Worm (Caenorhabditis elegans) whole organism, L3 larva: ENCODE measurements around the gene D2096.13.

Experiments
- R02D3.7 ChIP-seq: fragments of 150-350 bp; optimal IDR thresholded peaks from 2 replicates; lab custom pipeline; 2014; ENCODE audit warnings: missing biosample characterization, missing genetic modification characterization
- egl-27 ChIP-seq: sonication (generic microtip); optimal IDR thresholded peaks from 4 replicates; lab custom pipeline; 2017; ENCODE audit warnings: missing biosample characterization, missing genetic modification reagents, missing genetic modification characterization
- elt-2 ChIP-seq: sonication (generic microtip); optimal IDR thresholded peaks from 2 replicates; lab custom pipeline; 2016; ENCODE audit warnings: missing genetic modification reagents, mild to moderate bottlenecking, missing genetic modification characterization, missing compliant biosample characterization
- elt-3 ChIP-seq, 3 experiments: fragments of 150-350 bp in 1 of 3; sonication (generic microtip) in 2 of 3; optimal IDR thresholded peaks; 2 replicates in 2 of 3; 4 replicates in 1 of 3; lab custom pipeline; 2014 to 2017; ENCODE audit warnings: missing biosample characterization in 3 of 3, missing genetic modification characterization in 3 of 3
- nhr-77 ChIP-seq: fragments of 150-350 bp; optimal IDR thresholded peaks from 2 replicates; lab custom pipeline; 2014; ENCODE audit warnings: missing biosample characterization, missing genetic modification characterization
- ztf-11 ChIP-seq: fragments of 150-350 bp; optimal IDR thresholded peaks from 2 replicates; lab custom pipeline; 2014; ENCODE audit warnings: missing biosample characterization, missing genetic modification characterization

DNA sequence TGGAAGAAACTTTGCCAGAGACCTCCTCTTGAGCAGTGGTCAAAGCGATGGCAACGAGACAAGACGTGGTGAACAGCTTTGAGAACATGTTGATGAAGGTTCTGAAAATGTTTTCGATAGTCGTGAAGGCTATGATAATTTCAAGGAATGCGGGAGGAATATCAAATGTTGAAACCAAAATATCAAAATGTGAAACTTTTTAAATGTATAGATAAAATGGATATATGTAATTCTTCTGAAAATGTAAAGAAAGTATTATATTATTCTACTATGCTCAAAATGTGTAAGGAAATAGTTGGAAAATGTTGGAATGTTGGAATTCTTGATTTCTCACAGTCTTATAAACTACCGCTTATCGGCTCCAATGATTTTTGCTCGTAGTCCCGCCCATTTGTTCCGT lies 10.7 kb upstream of the D2096.13 start, which contains the start of gene D2096.6:
- TF ChIP-seq R02D3.7 (tag; lab: Kevin White, UChicago) = no peak
- TF ChIP-seq egl-27 (tag; lab: Kevin White, UChicago) = no peak
- no peak for TF ChIP-seq elt-2 (tag; lab: Kevin White, UChicago)
- no peak for TF ChIP-seq nhr-77 (tag; lab: Kevin White, UChicago)
- no peak for TF ChIP-seq ztf-11 (tag; lab: Kevin White, UChicago)
- TF ChIP-seq elt-3 (tag; optimal IDR thresholded peaks at IDR 0.05; lab: Kevin White, UChicago) = no peak
